Worm (Caenorhabditis elegans): Measurements from ENCODE around the gene dmd-8.

dmd-8 gene

DNA sequence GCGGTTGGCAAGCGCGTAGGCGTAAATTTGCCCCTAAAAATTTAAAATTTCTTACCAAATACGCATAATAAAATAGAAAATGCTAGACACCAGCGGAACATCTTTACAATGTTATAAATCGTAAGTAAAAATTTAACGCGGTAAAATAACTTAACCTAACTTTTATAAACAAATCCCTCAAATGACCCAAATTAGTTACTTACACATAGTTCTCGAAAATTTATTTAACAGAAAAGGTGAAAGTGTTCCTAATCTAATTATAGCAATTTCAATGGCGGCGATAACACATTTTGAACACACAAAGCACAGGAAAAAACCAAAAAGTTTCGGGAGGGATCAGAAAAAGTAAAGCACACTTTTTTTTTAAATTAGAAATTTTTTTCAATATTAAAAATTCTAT is 43.9 kb upstream of the dmd-8 start, which contains the start of gene mltn-8:
mltn-8 (minus strand) TSS at position 101 of the 400 bp plus-strand sequence.
- TF ChIP-seq fkh-10 (GFP tag; optimal IDR thresholded peaks at IDR 0.05) (no peak), nhr-23 (tag; optimal IDR thresholded peaks at IDR 0.05) (no peak), egl-5 (tag; optimal IDR thresholded peaks at IDR 0.05) (no peak), eor-1 (tag; optimal IDR thresholded peaks at IDR 0.05) (no peak), unc-39 (tag; optimal IDR thresholded peaks at IDR 0.05) (no peak), ceh-16 (tag; optimal IDR thresholded peaks at IDR 0.05) (no peak), ceh-82 (tag; optimal IDR thresholded peaks at IDR 0.05) (no peak), lin-39 (tag; optimal IDR thresholded peaks at IDR 0.05) (no peak), nhr-28 (tag; optimal IDR thresholded peaks at IDR 0.05) (no peak)

DNA sequence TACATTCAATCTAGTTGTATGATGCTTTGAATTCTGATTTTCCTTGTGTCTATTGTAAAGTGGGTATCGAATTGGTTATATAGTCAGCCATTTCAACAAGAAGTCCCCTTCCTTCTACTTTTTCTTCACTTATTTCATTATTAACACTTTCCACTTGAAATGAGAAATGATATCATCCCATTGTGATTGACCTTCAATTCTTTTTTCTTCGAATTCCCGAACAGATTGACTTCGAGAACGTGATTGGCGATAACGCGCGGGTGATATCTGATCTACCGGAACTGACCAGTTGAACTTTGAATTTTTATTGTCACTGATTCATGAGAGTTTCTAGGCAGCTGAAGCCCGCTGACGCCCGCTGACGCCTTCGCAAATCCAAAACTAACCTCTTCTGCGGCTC is 42.0 kb upstream of the dmd-8 start:
- TF ChIP-seq nhr-43 (tag; optimal IDR thresholded peaks at IDR 0.05; ENCODE audit: poor library complexity, severe bottlenecking) = peak; percentile 29
- TF ChIP-seq sea-2 (GFP tag; optimal IDR thresholded peaks at IDR 0.05) = no peak
- peak; percentile 25 for TF ChIP-seq nhr-25 (tag; optimal IDR thresholded peaks at IDR 0.05)
- TF ChIP-seq nhr-23 (tag; optimal IDR thresholded peaks at IDR 0.05) = peak; percentile 40
- no peak for TF ChIP-seq nhr-67 (tag; optimal IDR thresholded peaks at IDR 0.05)
- TF ChIP-seq ceh-82 (tag; optimal IDR thresholded peaks at IDR 0.05) = no peak
- TF ChIP-seq ceh-16 (tag; optimal IDR thresholded peaks at IDR 0.05) = no peak
- TF ChIP-seq elt-3 (tag; optimal IDR thresholded peaks at IDR 0.05) = no peak
- no peak for TF ChIP-seq eor-1 (tag; optimal IDR thresholded peaks at IDR 0.05)
- no peak for TF ChIP-seq nhr-11 (tag; optimal IDR thresholded peaks at IDR 0.05)

DNA sequence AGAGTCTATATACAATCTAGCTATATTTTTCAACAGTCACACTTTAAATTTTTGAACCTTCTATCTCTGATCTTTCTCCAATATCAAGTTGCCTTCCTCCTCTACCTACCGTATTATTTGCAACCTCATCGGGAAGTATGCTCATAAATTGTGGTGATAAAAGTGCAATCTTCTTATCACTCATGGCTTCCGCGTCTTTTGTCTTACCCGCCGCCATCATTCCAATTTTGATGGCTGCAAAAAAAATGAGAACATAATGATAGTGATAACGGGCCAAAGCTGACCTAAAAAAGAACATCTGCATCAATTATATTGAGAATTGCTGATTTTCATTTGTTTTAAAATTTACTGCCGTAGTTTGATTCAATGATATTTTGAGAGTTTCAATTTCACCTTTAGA is 40.5 kb upstream of the dmd-8 start:
- TF ChIP-seq elt-2 (tag; optimal IDR thresholded peaks at IDR 0.05) = peak; percentile 51
- no peak for TF ChIP-seq egl-27 (tag; optimal IDR thresholded peaks at IDR 0.05)
- peak in 1 of 3 experiments; percentile 35 for TF ChIP-seq elt-3 (tag; optimal IDR thresholded peaks at IDR 0.05)

DNA sequence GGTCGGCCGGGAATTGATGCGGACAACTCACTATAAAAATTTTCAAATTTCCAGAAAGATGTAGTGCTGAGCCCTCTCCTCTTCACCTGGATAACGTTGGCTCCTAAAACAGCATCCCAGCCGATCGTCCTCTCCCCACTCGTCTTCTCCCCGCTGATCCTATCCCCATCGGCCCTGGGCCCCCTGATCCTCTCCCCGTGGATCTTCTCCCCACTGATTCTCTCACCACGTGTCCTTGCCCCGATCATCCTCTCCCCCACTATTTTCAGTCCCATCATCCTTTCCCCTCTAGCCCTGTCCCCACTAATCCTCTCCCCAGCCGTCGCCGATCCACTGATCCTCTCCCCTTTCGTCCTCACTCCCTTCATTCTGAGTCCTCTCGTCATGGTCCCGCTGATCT is 36.9 kb upstream of the dmd-8 start:
- TF ChIP-seq aly-2 (tag; optimal IDR thresholded peaks at IDR 0.05) (no peak), nhr-25 (tag; optimal IDR thresholded peaks at IDR 0.05) (no peak), nhr-67 (tag; optimal IDR thresholded peaks at IDR 0.05) (no peak), ztf-4 (tag; optimal IDR thresholded peaks at IDR 0.05) (no peak), tbx-2 (tag; optimal IDR thresholded peaks at IDR 0.05) (no peak), lin-15B (tag; optimal IDR thresholded peaks at IDR 0.05) (no peak), nfya-1 (tag; optimal IDR thresholded peaks at IDR 0.05; ENCODE audit: insufficient read depth) (no peak), nhr-23 (tag; optimal IDR thresholded peaks at IDR 0.05) (no peak), ama-1 (optimal IDR thresholded peaks at IDR 0.05) (no peak), nhr-76 (tag; optimal IDR thresholded peaks at IDR 0.05) (no peak), zag-1 (tag; optimal IDR thresholded peaks at IDR 0.05) (no peak), R02D3.7 (tag; optimal IDR thresholded peaks at IDR 0.05) (no peak), skn-1 (tag; optimal IDR thresholded peaks at IDR 0.05) (no peak), hmg-11 (tag; optimal IDR thresholded peaks at IDR 0.05) (no peak), fos-1 (tag; optimal IDR thresholded peaks at IDR 0.05) (no peak), fkh-10 (GFP tag; optimal IDR thresholded peaks at IDR 0.05) (no peak), jun-1 (tag; optimal IDR thresholded peaks at IDR 0.05) (no peak), elt-2 (tag; optimal IDR thresholded peaks at IDR 0.05) (no peak), ZK546.5 (tag; optimal IDR thresholded peaks at IDR 0.05) (no peak)

DNA sequence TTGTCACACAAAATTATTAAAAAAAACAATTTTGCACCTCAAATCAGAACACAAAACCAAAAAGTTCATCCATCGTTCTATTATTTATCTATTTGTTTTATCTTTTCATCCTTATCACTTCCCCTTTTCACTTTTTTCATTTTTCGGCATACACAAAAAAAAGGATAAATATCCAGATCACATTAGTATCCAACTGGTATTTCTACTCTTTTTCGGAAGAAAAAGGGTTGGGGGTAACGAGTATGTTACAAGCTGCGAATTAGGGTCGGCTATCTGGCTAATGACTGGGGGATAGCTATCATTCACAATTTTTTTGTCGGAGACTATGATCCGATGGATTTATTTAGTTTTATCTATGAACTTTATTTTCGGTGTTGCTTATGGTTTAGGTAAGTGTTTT is 33.8 kb upstream of the dmd-8 start, which contains the start of gene mltn-7:
mltn-7 (plus strand) TSS at position 301 of the 400 bp plus-strand sequence.
- TF ChIP-seq ceh-9 (tag; optimal IDR thresholded peaks at IDR 0.05) = no peak
- TF ChIP-seq jun-1 (tag; optimal IDR thresholded peaks at IDR 0.05) = no peak
- no peak for TF ChIP-seq egl-5 (tag; optimal IDR thresholded peaks at IDR 0.05)
- no peak for TF ChIP-seq mdl-1 (tag; optimal IDR thresholded peaks at IDR 0.05)
- no peak for TF ChIP-seq skn-1 (tag; optimal IDR thresholded peaks at IDR 0.05)
- no peak for TF ChIP-seq tbx-2 (tag; optimal IDR thresholded peaks at IDR 0.05)
- no peak for TF ChIP-seq snpc-4 (tag; optimal IDR thresholded peaks at IDR 0.05)
- no peak for TF ChIP-seq ama-1 (optimal IDR thresholded peaks at IDR 0.05)
- no peak for TF ChIP-seq elt-3 (tag; optimal IDR thresholded peaks at IDR 0.05)
- no peak for TF ChIP-seq unc-39 (tag; optimal IDR thresholded peaks at IDR 0.05)
- no peak for TF ChIP-seq ztf-11 (tag; optimal IDR thresholded peaks at IDR 0.05)
